Fruit fly (Drosophila melanogaster) S2 (cell line): ENCODE measurements around the gene B-H2.

Experiments used
- CG8478 ChIP-seq: fragments of >200 bp; optimal IDR thresholded peaks from 2 replicates; lab custom pipeline; 2018
- CTCF ChIP-seq, 2 experiments: fragments of >200 bp; optimal IDR thresholded peaks; 2 replicates each; lab custom pipeline; 2018

DNA sequence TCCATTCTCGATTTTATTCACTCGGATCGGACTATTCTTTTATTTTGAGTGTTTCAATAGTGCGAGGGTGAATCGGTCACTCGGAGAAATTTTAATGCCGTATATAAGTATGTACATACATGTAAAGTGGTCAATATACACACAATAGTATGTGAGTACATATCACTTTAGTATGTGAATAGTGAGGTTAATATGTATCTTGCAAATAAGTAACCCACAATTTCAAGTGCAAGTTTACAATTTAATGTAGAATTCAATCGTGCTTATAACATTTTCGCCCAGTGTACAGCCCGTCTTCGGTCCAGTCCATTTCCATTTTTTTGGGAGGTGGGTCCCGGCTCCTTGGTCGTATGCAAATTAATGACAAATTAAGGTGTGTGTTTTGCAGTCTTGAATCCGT is 43.1 kb downstream of the B-H2 start:
- TF ChIP-seq CTCF (optimal IDR thresholded peaks at IDR 0.05; lab: Kevin White, UChicago) (no peak), CG8478 (lab: Kevin White, UChicago) (no peak)
